Worm (Caenorhabditis elegans) whole organism, young adult: ENCODE measurements around the gene F47B7.4.

Experiments used
- Y53G8AR.9 ChIP-seq: fragments of 200-800 bp; sonication (Bioruptor generic); conservative IDR thresholded peaks from 2 replicates; pipeline ENCODE4 v1.3.6; 2022; ENCODE audit warnings: missing genetic modification reagents, missing genetic modification characterization, missing compliant biosample characterization
- bed-1 ChIP-seq: fragments of 200-800 bp; sonication (Bioruptor generic); IDR thresholded peaks from 2 replicates; pipeline ENCODE4 v1.3.6; 2022; ENCODE audit warnings: missing genetic modification reagents, missing genetic modification characterization, missing compliant biosample characterization
- let-526 ChIP-seq: fragments of 200-800 bp; sonication (Bioruptor generic); IDR thresholded peaks from 2 replicates; pipeline ENCODE4 v1.3.6; 2022; ENCODE audit warnings: missing genetic modification reagents, missing genetic modification characterization, missing compliant biosample characterization
- nhr-120 ChIP-seq: fragments of 200-800 bp; sonication (Bioruptor generic); IDR thresholded peaks from 2 replicates; pipeline ENCODE4 v1.3.6; 2022; ENCODE audit warnings: missing genetic modification characterization, missing compliant biosample characterization

DNA sequence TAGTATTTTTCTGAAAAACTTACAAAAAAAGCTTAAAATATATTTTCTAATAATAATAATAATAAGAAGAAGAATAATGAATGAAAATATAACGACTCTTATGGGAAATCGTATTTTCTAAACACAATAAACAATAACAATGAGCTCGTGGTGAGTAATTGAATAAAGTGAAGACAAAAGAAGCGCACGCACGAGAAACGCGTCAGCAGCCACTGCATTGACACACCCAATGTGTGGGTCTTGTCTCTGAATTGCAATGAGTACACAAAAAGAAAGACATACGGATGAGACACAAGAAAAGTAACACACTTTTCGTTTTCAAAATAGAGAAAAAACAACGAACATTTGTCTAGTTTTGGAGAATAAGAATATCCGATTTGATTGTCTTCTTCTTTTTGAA is 36.9 kb upstream of the F47B7.4 start, which contains the start of gene F35A5.8:
- TF ChIP-seq bed-1 (GFP tag; lab: Robert Waterston, UW) (no peak), Y53G8AR.9 (0 out of 2 replicates have a peak, but pooled peaks have one; percentile 36), nhr-120 (GFP tag; lab: Robert Waterston, UW) (no peak), let-526 (GFP tag; lab: Robert Waterston, UW) (no peak)
